Worm (Caenorhabditis elegans): ENCODE measurements around the gene F59G1.4.
A peak's percentile ranks its signal among the peaks of the same experiment; 100 is the strongest.

DNA sequence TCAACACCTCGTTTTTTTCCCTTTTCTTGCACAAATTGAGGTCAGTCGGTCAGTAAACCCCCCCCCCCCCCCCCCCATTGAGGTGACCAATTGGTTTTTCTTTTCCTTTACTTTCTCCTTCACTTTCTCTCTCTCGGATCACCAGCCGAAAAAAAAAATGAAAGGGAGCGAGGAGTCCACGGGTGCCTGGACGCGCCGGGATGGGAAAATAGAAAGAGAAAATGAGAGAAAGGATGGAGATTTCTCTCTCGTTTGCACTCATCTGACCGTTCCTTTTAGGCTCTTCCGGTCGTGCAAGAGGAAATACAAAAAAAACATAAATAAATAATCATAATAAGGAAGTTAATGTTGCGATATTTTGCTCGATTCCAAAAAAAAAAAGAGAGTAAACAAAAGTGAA is 3.1 kb downstream of the F59G1.4 start:
- TF ChIP-seq jun-1 (tag; optimal IDR thresholded peaks at IDR 0.05) (no peak), nhr-77 (tag; optimal IDR thresholded peaks at IDR 0.05) (no peak), sea-2 (GFP tag; optimal IDR thresholded peaks at IDR 0.05) (no peak), ama-1 (optimal IDR thresholded peaks at IDR 0.05) (peak; percentile 16), elt-3 (tag; optimal IDR thresholded peaks at IDR 0.05) (no peak), lin-39 (tag; optimal IDR thresholded peaks at IDR 0.05) (no peak), ZK546.5 (tag; optimal IDR thresholded peaks at IDR 0.05) (no peak), pqm-1 (tag; optimal IDR thresholded peaks at IDR 0.05) (no peak), ceh-28 (tag; optimal IDR thresholded peaks at IDR 0.05) (no peak)

Measured in whole organism, L3 larva.